Worm (Caenorhabditis elegans) whole organism, mixed stage, embryonic: ENCODE data around the gene set-20.

Experiments used
- bed-3 ChIP-seq: fragments of 200-800 bp; sonication (Bioruptor generic); optimal IDR thresholded peaks from 3 replicates; lab custom pipeline; 2018; ENCODE audit warnings: mild to moderate bottlenecking, missing genetic modification characterization, moderate library complexity, missing compliant biosample characterization
- blmp-1 ChIP-seq: fragments of 150-350 bp; optimal IDR thresholded peaks from 2 replicates; lab custom pipeline; 2014; ENCODE audit warnings: missing biosample characterization, missing genetic modification characterization
- ceh-39 ChIP-seq: fragments of 150-350 bp; optimal IDR thresholded peaks from 2 replicates; lab custom pipeline; 2014; ENCODE audit warnings: missing biosample characterization, missing genetic modification characterization
- ceh-43 ChIP-seq: fragments of 200-800 bp; sonication (Bioruptor generic); optimal IDR thresholded peaks from 2 replicates; lab custom pipeline; 2018; ENCODE audit warnings: mild to moderate bottlenecking, missing genetic modification characterization, moderate library complexity, missing compliant biosample characterization
- ceh-83 ChIP-seq: fragments of 200-800 bp; sonication (Bioruptor generic); optimal IDR thresholded peaks from 2 replicates; lab custom pipeline; 2018; ENCODE audit warnings: mild to moderate bottlenecking, missing genetic modification characterization, missing compliant biosample characterization
- ces-1 ChIP-seq: fragments of 150-350 bp; optimal IDR thresholded peaks from 2 replicates; lab custom pipeline; 2014; ENCODE audit warnings: missing biosample characterization, missing genetic modification reagents, missing genetic modification characterization
- cnd-1 ChIP-seq: fragments of 200-800 bp; sonication (Bioruptor generic); optimal IDR thresholded peaks from 2 replicates; lab custom pipeline; 2018; ENCODE audit warnings: mild to moderate bottlenecking, missing genetic modification characterization, missing compliant biosample characterization
- drap-1 ChIP-seq: fragments of 200-800 bp; sonication (Bioruptor generic); optimal IDR thresholded peaks from 3 replicates; lab custom pipeline; 2018; ENCODE audit warnings: mild to moderate bottlenecking, missing genetic modification characterization, missing compliant biosample characterization
- elt-1 ChIP-seq: sonication (generic microtip); optimal IDR thresholded peaks from 2 replicates; lab custom pipeline; 2017; ENCODE audit warnings: missing genetic modification characterization, mild to moderate bottlenecking, missing compliant biosample characterization, antibody characterized with exemption, moderate library complexity, borderline replicate concordance; ENCODE audit not compliant: insufficient read depth
- elt-3 ChIP-seq: fragments of 150-350 bp; optimal IDR thresholded peaks from 2 replicates; lab custom pipeline; 2014; ENCODE audit warnings: missing biosample characterization, missing genetic modification characterization
- ham-2 ChIP-seq: fragments of 200-800 bp; sonication (Bioruptor generic); optimal IDR thresholded peaks from 2 replicates; lab custom pipeline; 2018; ENCODE audit warnings: mild to moderate bottlenecking, missing genetic modification characterization, missing compliant biosample characterization
- hlh-1 ChIP-seq: fragments of 150-350 bp; optimal IDR thresholded peaks from 2 replicates; lab custom pipeline; 2014; ENCODE audit warnings: missing biosample characterization, missing genetic modification reagents, missing genetic modification characterization
- lin-13 ChIP-seq: fragments of 150-350 bp; optimal IDR thresholded peaks from 2 replicates; lab custom pipeline; 2014; ENCODE audit warnings: missing biosample characterization, missing genetic modification characterization
- lin-32 ChIP-seq: fragments of 200-800 bp; sonication (Bioruptor generic); optimal IDR thresholded peaks from 2 replicates; lab custom pipeline; 2018; ENCODE audit warnings: mild to moderate bottlenecking, missing genetic modification characterization, missing compliant biosample characterization
- mab-5 ChIP-seq: fragments of 150-350 bp; optimal IDR thresholded peaks from 2 replicates; lab custom pipeline; 2014; ENCODE audit warnings: missing biosample characterization, missing genetic modification characterization
- mep-1 ChIP-seq: fragments of 150-350 bp; optimal IDR thresholded peaks from 2 replicates; lab custom pipeline; 2017; ENCODE audit warnings: missing biosample characterization, missing genetic modification reagents, missing genetic modification characterization, inconsistent platforms
- mls-2 ChIP-seq: sonication (generic microtip); optimal IDR thresholded peaks from 2 replicates; lab custom pipeline; 2016; ENCODE audit warnings: mild to moderate bottlenecking, missing genetic modification characterization, moderate library complexity, missing compliant biosample characterization
- nhr-12 ChIP-seq: fragments of 150-350 bp; optimal IDR thresholded peaks from 2 replicates; lab custom pipeline; 2014; ENCODE audit warnings: missing biosample characterization, missing genetic modification characterization
- nhr-2 ChIP-seq: fragments of 150-350 bp; optimal IDR thresholded peaks from 2 replicates; lab custom pipeline; 2014; ENCODE audit warnings: missing biosample characterization, missing genetic modification characterization
- nhr-237 ChIP-seq: fragments of 150-350 bp; optimal IDR thresholded peaks from 2 replicates; lab custom pipeline; 2014; ENCODE audit warnings: missing biosample characterization, missing genetic modification characterization
- pha-4 ChIP-seq: fragments of 150-350 bp; optimal IDR thresholded peaks from 2 replicates; lab custom pipeline; 2018; ENCODE audit warnings: missing biosample characterization, missing genetic modification reagents, missing genetic modification characterization
- sem-2 ChIP-seq: fragments of 200-800 bp; sonication (Bioruptor generic); optimal IDR thresholded peaks from 2 replicates; lab custom pipeline; 2018; ENCODE audit warnings: mild to moderate bottlenecking, missing genetic modification characterization, missing compliant biosample characterization
- sptf-1 ChIP-seq: sonication (generic microtip); optimal IDR thresholded peaks from 2 replicates; lab custom pipeline; 2017; ENCODE audit warnings: mild to moderate bottlenecking, missing genetic modification characterization, moderate library complexity, missing compliant biosample characterization
- tbx-8 ChIP-seq: fragments of 200-800 bp; sonication (Bioruptor generic); optimal IDR thresholded peaks from 2 replicates; lab custom pipeline; 2018; ENCODE audit warnings: mild to moderate bottlenecking, missing genetic modification characterization, moderate library complexity, missing compliant biosample characterization
- unc-120 ChIP-seq: sonication (generic microtip); optimal IDR thresholded peaks from 2 replicates; lab custom pipeline; 2017; ENCODE audit warnings: missing genetic modification characterization, missing compliant biosample characterization; ENCODE audit not compliant: poor library complexity, severe bottlenecking
- unc-62 ChIP-seq: fragments of 150-350 bp; optimal IDR thresholded peaks from 2 replicates; lab custom pipeline; 2014; ENCODE audit warnings: missing biosample characterization, missing genetic modification reagents, missing genetic modification characterization
- zip-8 ChIP-seq: fragments of 150-350 bp; optimal IDR thresholded peaks from 2 replicates; lab custom pipeline; 2014; ENCODE audit warnings: missing biosample characterization, missing genetic modification characterization
- ztf-11 ChIP-seq: fragments of 150-350 bp; optimal IDR thresholded peaks from 2 replicates; lab custom pipeline; 2014; ENCODE audit warnings: missing biosample characterization, missing genetic modification characterization

Gene set-20

ce11 chrX:5689077-5689476 lies 3.1 kb upstream of the set-20 start:
- TF ChIP-seq sem-2 (GFP tag; lab: Kevin White, UChicago) (no peak), lin-32 (GFP tag; lab: Kevin White, UChicago) (no peak), drap-1 (no peak), ceh-83 (GFP tag; lab: Kevin White, UChicago) (no peak), nhr-12 (tag; lab: Kevin White, UChicago) (no peak), ceh-43 (GFP tag; lab: Kevin White, UChicago) (no peak), tbx-8 (no peak), unc-62 (no peak), ces-1 (GFP tag; lab: Kevin White, UChicago) (no peak), bed-3 (no peak), mls-2 (tag; lab: Kevin White, UChicago) (no peak), nhr-2 (tag; lab: Kevin White, UChicago) (no peak), lin-13 (tag; lab: Kevin White, UChicago) (no peak), elt-1 (tag; lab: Kevin White, UChicago) (no peak), hlh-1 (tag; lab: Kevin White, UChicago) (no peak)

- TF ChIP-seq hlh-1 (tag; lab: Kevin White, UChicago) (no peak), nhr-237 (tag; lab: Kevin White, UChicago) (no peak), pha-4 (tag; lab: Kevin White, UChicago) (no peak), elt-1 (tag; lab: Kevin White, UChicago) (no peak), ztf-11 (tag; lab: Kevin White, UChicago) (no peak), zip-8 (tag; lab: Kevin White, UChicago) (no peak), ceh-83 (GFP tag; lab: Kevin White, UChicago) (no peak), mab-5 (tag; lab: Kevin White, UChicago) (no peak), unc-62 (no peak), sptf-1 (tag; lab: Kevin White, UChicago) (no peak), tbx-8 (no peak), ceh-43 (GFP tag; lab: Kevin White, UChicago) (no peak), ces-1 (GFP tag; lab: Kevin White, UChicago) (no peak), nhr-2 (tag; lab: Kevin White, UChicago) (no peak)
- TF ChIP-seq, all 35 proteins: peak for 0
Observed at ce11 chrX:5680125-5680524, 5.8 kb downstream of the set-20 start, which contains the start of gene set-19. TSS of gene set-19 (minus strand) at chrX:5680225.

- TF ChIP-seq pha-4 (tag; lab: Kevin White, UChicago) (no peak), lin-13 (tag; lab: Kevin White, UChicago) (no peak), cnd-1 (no peak)
Observed at ce11 chrX:5672615-5673014, 13.3 kb downstream of the set-20 start.

- no peak for TF ChIP-seq lin-32 (GFP tag; lab: Kevin White, UChicago)
- TF ChIP-seq unc-62 = no peak
- no peak for TF ChIP-seq ceh-39 (tag; lab: Kevin White, UChicago)
- TF ChIP-seq zip-8 (tag; lab: Kevin White, UChicago) = no peak
- TF ChIP-seq nhr-237 (tag; lab: Kevin White, UChicago) = no peak
- TF ChIP-seq ham-2 (GFP tag; lab: Kevin White, UChicago) = no peak
- no peak for TF ChIP-seq ceh-43 (GFP tag; lab: Kevin White, UChicago)
- TF ChIP-seq ces-1 (GFP tag; lab: Kevin White, UChicago) = no peak
- no peak for TF ChIP-seq unc-120 (tag; lab: Kevin White, UChicago)
- TF ChIP-seq blmp-1 (tag; lab: Kevin White, UChicago) = no peak
- TF ChIP-seq, all 35 proteins: peak for 0
Observed at ce11 chrX:5670829-5671228, 15.1 kb downstream of the set-20 start.

ce11 chrX:5669733-5670132 lies 16.2 kb downstream of the set-20 start:
- no peak for TF ChIP-seq ceh-83 (GFP tag; lab: Kevin White, UChicago)
- TF ChIP-seq ceh-43 (GFP tag; lab: Kevin White, UChicago) = no peak
- TF ChIP-seq mep-1 (tag; lab: Kevin White, UChicago) = no peak
- TF ChIP-seq blmp-1 (tag; lab: Kevin White, UChicago) = no peak
- TF ChIP-seq zip-8 (tag; lab: Kevin White, UChicago) = no peak
- no peak for TF ChIP-seq elt-3 (tag; lab: Kevin White, UChicago)
- no peak for TF ChIP-seq nhr-12 (tag; lab: Kevin White, UChicago)
- TF ChIP-seq sptf-1 (tag; lab: Kevin White, UChicago) = no peak
- no peak for TF ChIP-seq bed-3
- TF ChIP-seq nhr-2 (tag; lab: Kevin White, UChicago) = no peak
